Fruit fly (Drosophila melanogaster) whole organism, embryonic: Measurements from ENCODE around the gene APP-BP1.

Experiments used
- CG10366 ChIP-seq: fragments of 200-800 bp; sonication (Bioruptor generic); IDR thresholded peaks from 2 replicates; pipeline ENCODE4 v1.3.6; 2022; ENCODE audit warnings: missing biosample characterization, missing genetic modification characterization
- CG10565 ChIP-seq: fragments of 200-800 bp; sonication (Bioruptor generic); optimal IDR thresholded peaks from 3 replicates; lab custom pipeline; 2016; ENCODE audit warnings: missing biosample characterization, mild to moderate bottlenecking, missing genetic modification characterization
- CG15073 ChIP-seq: fragments of 200-800 bp; sonication (Bioruptor generic); optimal IDR thresholded peaks from 2 replicates; lab custom pipeline; 2016; ENCODE audit warnings: missing biosample characterization, missing genetic modification characterization
- CG15479 ChIP-seq: fragments of 200-800 bp; sonication (Bioruptor generic); optimal IDR thresholded peaks from 3 replicates; lab custom pipeline; 2019; ENCODE audit warnings: missing biosample characterization, mild to moderate bottlenecking, missing genetic modification characterization, moderate library complexity
- CG15514 ChIP-seq: fragments of 200-800 bp; sonication (Bioruptor generic); optimal IDR thresholded peaks from 3 replicates; lab custom pipeline; 2017; ENCODE audit warnings: missing biosample characterization, missing genetic modification characterization, mild to moderate bottlenecking, moderate library complexity, missing genetic modification reagents
- CG1647 ChIP-seq: fragments of 200-800 bp; sonication (Bioruptor generic); optimal IDR thresholded peaks from 3 replicates; lab custom pipeline; 2016; ENCODE audit warnings: missing biosample characterization, missing genetic modification characterization
- CG16815 ChIP-seq: fragments of 200-800 bp; sonication (Bioruptor generic); optimal IDR thresholded peaks from 3 replicates; lab custom pipeline; 2017; ENCODE audit warnings: missing biosample characterization, mild to moderate bottlenecking, missing genetic modification characterization
- CG1832 ChIP-seq: fragments of 200-800 bp; sonication (Bioruptor generic); optimal IDR thresholded peaks from 2 replicates; lab custom pipeline; 2017; ENCODE audit warnings: missing biosample characterization, mild to moderate bottlenecking, missing genetic modification characterization, inconsistent platforms
- CG18476 ChIP-seq: fragments of 200-800 bp; sonication (Bioruptor generic); optimal IDR thresholded peaks from 2 replicates; lab custom pipeline; 2016; ENCODE audit warnings: missing biosample characterization, mild to moderate bottlenecking, missing genetic modification characterization
- CG18619 ChIP-seq: fragments of 200-800 bp; sonication (Bioruptor generic); optimal IDR thresholded peaks from 3 replicates; lab custom pipeline; 2017; ENCODE audit warnings: missing biosample characterization, mild to moderate bottlenecking, missing genetic modification characterization
- CG2199 ChIP-seq: fragments of 200-800 bp; sonication (Bioruptor generic); IDR thresholded peaks from 3 replicates; pipeline ENCODE4 v1.3.6; 2022; ENCODE audit warnings: missing biosample characterization, missing genetic modification characterization
- CG4404 ChIP-seq: fragments of 200-800 bp; sonication (Bioruptor generic); IDR thresholded peaks from 2 replicates; pipeline ENCODE4 v1.3.6; 2022; ENCODE audit warnings: missing biosample characterization, missing genetic modification characterization
- CG4854 ChIP-seq: fragments of 200-800 bp; sonication (Bioruptor generic); optimal IDR thresholded peaks from 2 replicates; lab custom pipeline; 2016; ENCODE audit warnings: missing biosample characterization, missing genetic modification characterization, inconsistent platforms
- CG5180 ChIP-seq: fragments of 200-800 bp; sonication (Bioruptor generic); optimal IDR thresholded peaks from 3 replicates; lab custom pipeline; 2017; ENCODE audit warnings: missing biosample characterization, missing genetic modification characterization, mild to moderate bottlenecking, moderate library complexity, missing genetic modification reagents
- CG6654 ChIP-seq: fragments of 200-800 bp; sonication (Bioruptor generic); optimal IDR thresholded peaks from 2 replicates; lab custom pipeline; 2017; ENCODE audit warnings: missing biosample characterization, mild to moderate bottlenecking, missing genetic modification characterization
- CG6854 ChIP-seq: fragments of 200-800 bp; sonication (Bioruptor generic); optimal IDR thresholded peaks from 3 replicates; lab custom pipeline; 2017; ENCODE audit warnings: missing biosample characterization, mild to moderate bottlenecking, missing genetic modification characterization
- Camta ChIP-seq: fragments of 200-800 bp; sonication (Bioruptor generic); optimal IDR thresholded peaks from 2 replicates; lab custom pipeline; 2016; ENCODE audit warnings: missing biosample characterization, missing genetic modification characterization
- CoRest ChIP-seq: fragments of 200-800 bp; sonication (Bioruptor generic); optimal IDR thresholded peaks from 3 replicates; lab custom pipeline; 2018; ENCODE audit warnings: missing biosample characterization, mild to moderate bottlenecking, missing genetic modification characterization, moderate library complexity
- Dad ChIP-seq: fragments of 200-800 bp; sonication (Bioruptor generic); optimal IDR thresholded peaks from 3 replicates; lab custom pipeline; 2016; ENCODE audit warnings: missing biosample characterization, missing genetic modification characterization
- Dip2 ChIP-seq: fragments of 200-800 bp; sonication (Bioruptor generic); IDR thresholded peaks from 2 replicates; pipeline ENCODE4 v1.3.6; 2022; ENCODE audit warnings: missing biosample characterization, missing genetic modification characterization
- GATAe ChIP-seq: fragments of 200-800 bp; sonication (Bioruptor generic); conservative IDR thresholded peaks from 2 replicates; pipeline ENCODE4 v1.3.6; 2022; ENCODE audit warnings: missing biosample characterization, missing genetic modification characterization
- Gug ChIP-seq: fragments of 200-800 bp; sonication (Bioruptor generic); IDR thresholded peaks from 4 replicates; pipeline ENCODE4 v1.3.6; 2022; ENCODE audit warnings: missing biosample characterization, missing genetic modification characterization
- Jarid2 ChIP-seq: fragments of 200-800 bp; sonication (Bioruptor generic); optimal IDR thresholded peaks from 3 replicates; lab custom pipeline; 2017; ENCODE audit warnings: mild to moderate bottlenecking, missing biosample characterization, missing genetic modification reagents, missing genetic modification characterization
- Lhr ChIP-seq: fragments of 200-800 bp; sonication (Bioruptor generic); optimal IDR thresholded peaks from 3 replicates; lab custom pipeline; 2017; ENCODE audit warnings: mild to moderate bottlenecking, missing biosample characterization, missing genetic modification reagents, missing genetic modification characterization
- Lim3 ChIP-seq: fragments of 200-800 bp; sonication (Bioruptor generic); IDR thresholded peaks from 2 replicates; pipeline ENCODE4 v1.3.6; 2022; ENCODE audit warnings: missing biosample characterization, missing genetic modification characterization
- Mes4 ChIP-seq: fragments of 200-800 bp; sonication (Bioruptor generic); optimal IDR thresholded peaks from 2 replicates; lab custom pipeline; 2016; ENCODE audit warnings: missing biosample characterization, missing genetic modification characterization
- Oli ChIP-seq: fragments of 200-800 bp; sonication (Bioruptor generic); optimal IDR thresholded peaks from 2 replicates; lab custom pipeline; 2018; ENCODE audit warnings: missing biosample characterization, mild to moderate bottlenecking, missing genetic modification characterization, moderate library complexity
- Poxn ChIP-seq: fragments of 200-800 bp; sonication (Bioruptor generic); IDR thresholded peaks from 2 replicates; pipeline ENCODE4 v1.3.6; 2022; ENCODE audit warnings: missing biosample characterization, missing genetic modification characterization
- Rx ChIP-seq: fragments of 200-800 bp; sonication (Bioruptor generic); IDR thresholded peaks from 2 replicates; pipeline ENCODE4 v1.3.6; 2022; ENCODE audit warnings: missing biosample characterization, missing genetic modification characterization
- Side ChIP-seq: fragments of 200-800 bp; sonication (Bioruptor generic); optimal IDR thresholded peaks from 2 replicates; lab custom pipeline; 2016; ENCODE audit warnings: missing biosample characterization, missing genetic modification characterization
- Sin3A ChIP-seq: fragments of >200 bp; optimal IDR thresholded peaks from 2 replicates; lab custom pipeline; 2018
- Sry-β ChIP-seq: fragments of 200-800 bp; sonication (Bioruptor generic); optimal IDR thresholded peaks from 2 replicates; lab custom pipeline; 2018; ENCODE audit warnings: missing biosample characterization, mild to moderate bottlenecking, missing genetic modification characterization, moderate library complexity
- Tbp ChIP-seq: fragments of >200 bp; optimal IDR thresholded peaks from 2 replicates; lab custom pipeline; 2018; ENCODE audit warnings: missing biosample characterization, missing genetic modification characterization
- Xrp1 ChIP-seq: fragments of 200-800 bp; sonication (Bioruptor generic); IDR thresholded peaks from 2 replicates; pipeline ENCODE4 v1.3.6; 2022; ENCODE audit warnings: missing biosample characterization, missing genetic modification characterization
- ap ChIP-seq: fragments of 200-800 bp; sonication (Bioruptor generic); IDR thresholded peaks from 2 replicates; pipeline ENCODE4 v1.3.6; 2022; ENCODE audit warnings: missing biosample characterization, missing genetic modification characterization
- ash1 ChIP-seq: fragments of 200-800 bp; sonication (Bioruptor generic); optimal IDR thresholded peaks from 2 replicates; lab custom pipeline; 2018; ENCODE audit warnings: missing biosample characterization, mild to moderate bottlenecking, missing genetic modification characterization
- az2 ChIP-seq: fragments of 200-800 bp; sonication (Bioruptor generic); optimal IDR thresholded peaks from 3 replicates; lab custom pipeline; 2016; ENCODE audit warnings: missing biosample characterization, missing genetic modification characterization
- cas ChIP-seq: fragments of 200-800 bp; sonication (Bioruptor generic); IDR thresholded peaks from 2 replicates; pipeline ENCODE4 v1.3.6; 2022; ENCODE audit warnings: missing biosample characterization, missing genetic modification characterization
- chif ChIP-seq, 2 experiments: fragments of 200-800 bp; sonication (Bioruptor generic); optimal IDR thresholded peaks; 3 replicates each; lab custom pipeline; 2016; ENCODE audit warnings: missing biosample characterization in 2 of 2, missing genetic modification characterization in 2 of 2
- ci ChIP-seq: fragments of 200-800 bp; sonication (Bioruptor generic); IDR thresholded peaks from 3 replicates; pipeline ENCODE4 v1.3.6; 2022; ENCODE audit warnings: missing biosample characterization, missing genetic modification characterization
- dmrt99B ChIP-seq: fragments of 200-800 bp; sonication (Bioruptor generic); optimal IDR thresholded peaks from 2 replicates; lab custom pipeline; 2018; ENCODE audit warnings: missing biosample characterization, mild to moderate bottlenecking, missing genetic modification characterization, moderate library complexity
- exex ChIP-seq: fragments of 200-800 bp; sonication (Bioruptor generic); optimal IDR thresholded peaks from 4 replicates; lab custom pipeline; 2018; ENCODE audit warnings: missing biosample characterization, mild to moderate bottlenecking, missing genetic modification characterization, moderate library complexity
- grau ChIP-seq: fragments of 200-800 bp; optimal IDR thresholded peaks from 3 replicates; lab custom pipeline; 2019; ENCODE audit warnings: missing biosample characterization, mild to moderate bottlenecking, missing genetic modification characterization, moderate library complexity
- gro ChIP-seq: fragments of 200-800 bp; sonication (Bioruptor generic); optimal IDR thresholded peaks from 2 replicates; lab custom pipeline; 2016; ENCODE audit warnings: missing biosample characterization, missing genetic modification characterization
- lbe ChIP-seq: fragments of 200-800 bp; sonication (Bioruptor generic); optimal IDR thresholded peaks from 2 replicates; lab custom pipeline; 2016; ENCODE audit warnings: missing biosample characterization, mild to moderate bottlenecking, missing genetic modification characterization
- lola ChIP-seq, 3 experiments: fragments of >200 bp in 2 of 3; fragments of 200-800 bp in 1 of 3; sonication (Bioruptor generic) in 1 of 3; optimal IDR thresholded peaks; 2 replicates each; lab custom pipeline; 2017 to 2019; ENCODE audit warnings: missing biosample characterization in 3 of 3, missing genetic modification characterization in 3 of 3, mild to moderate bottlenecking in 1 of 3, moderate library complexity in 1 of 3
- mirr ChIP-seq: fragments of 200-800 bp; sonication (Bioruptor generic); optimal IDR thresholded peaks from 3 replicates; lab custom pipeline; 2018; ENCODE audit warnings: missing biosample characterization, mild to moderate bottlenecking, missing genetic modification characterization
- otp ChIP-seq: fragments of 200-800 bp; sonication (Bioruptor generic); IDR thresholded peaks from 3 replicates; pipeline ENCODE4, ENCODE4 v1.3.6; 2022; ENCODE audit warnings: missing biosample characterization, missing genetic modification characterization
- row ChIP-seq: fragments of 200-800 bp; sonication (Bioruptor generic); IDR thresholded peaks from 3 replicates; pipeline ENCODE4 v1.3.6; 2022; ENCODE audit warnings: missing biosample characterization, missing genetic modification characterization
- tna ChIP-seq: fragments of 200-800 bp; sonication (Bioruptor generic); IDR thresholded peaks from 2 replicates; pipeline ENCODE4 v1.3.6; 2022; ENCODE audit warnings: missing biosample characterization, missing genetic modification characterization; ENCODE audit not compliant: partially characterized antibody
- z ChIP-seq: fragments of 200-800 bp; sonication (Bioruptor generic); IDR thresholded peaks from 3 replicates; pipeline ENCODE4 v1.3.6; 2022; ENCODE audit warnings: missing biosample characterization, missing genetic modification characterization

APP-BP1 gene

DNA sequence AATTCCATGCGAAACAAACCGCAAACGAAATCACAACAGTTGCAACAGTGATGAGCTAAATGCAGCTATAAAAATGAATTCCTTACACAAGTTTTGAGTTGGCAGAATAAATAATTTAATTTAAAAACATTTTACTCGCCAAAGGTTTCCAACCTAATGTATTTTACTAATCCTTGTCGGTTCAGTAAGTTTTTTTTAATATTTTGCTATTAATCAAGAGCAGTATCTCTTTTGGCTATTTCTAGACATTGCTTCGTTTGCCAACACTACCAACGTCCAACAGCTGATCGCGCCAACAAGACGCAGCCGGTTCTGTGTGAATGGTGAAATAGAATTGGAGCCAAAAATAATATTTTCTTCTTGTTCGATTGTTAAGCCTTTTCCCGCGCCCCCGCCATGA lies 33.5 kb upstream of the APP-BP1 start, which contains the start of the genes CG32075, CG45101 and SuUR (continued):
- TF ChIP-seq mirr (GFP tag; lab: Kevin White, UChicago) (peak; percentile 5), lola (GFP tag; optimal IDR thresholded peaks at IDR 0.05; lab: Kevin White, UChicago) (peak in 1 of 3 experiments; percentile 86), CoRest (tag; lab: Kevin White, UChicago) (peak; percentile 89), Sry-β (GFP tag; lab: Kevin White, UChicago) (peak; percentile 96), tna (GFP tag; lab: Robert Waterston, UW) (no peak), Camta (GFP tag; lab: Kevin White, UChicago) (peak; percentile 89), Jarid2 (peak; percentile 12), Poxn (GFP tag; lab: Robert Waterston, UW) (peak; percentile 34; the same call in 1 of the 2 replicates), CG10366 (GFP tag; lab: Robert Waterston, UW) (peak; percentile 89), CG6854 (GFP tag; lab: Kevin White, UChicago) (peak; percentile 45), ci (GFP tag; lab: Robert Waterston, UW) (peak; percentile 87; the same call in 2 of the 3 replicates), z (GFP tag; lab: Robert Waterston, UW) (no peak), otp (GFP tag; lab: Robert Waterston, UW) (peak; percentile 78; the same call in 2 of the 3 replicates), CG4854 (peak; percentile 84), CG1832 (GFP tag; lab: Kevin White, UChicago) (no peak), Oli (tag; lab: Kevin White, UChicago) (peak; percentile 82), Mes4 (GFP tag; lab: Kevin White, UChicago) (peak; percentile 75), Xrp1 (GFP tag; lab: Robert Waterston, UW) (peak; percentile 83), exex (tag; lab: Kevin White, UChicago) (peak; percentile 51), CG15479 (GFP tag; lab: Kevin White, UChicago) (no peak), grau (tag; lab: Kevin White, UChicago) (peak; percentile 88), Dip2 (no peak), GATAe (GFP tag; lab: Robert Waterston, UW) (peak; percentile 61; the same call in 1 of the 2 replicates), Tbp (GFP tag; lab: Kevin White, UChicago) (no peak), CG4404 (GFP tag; lab: Robert Waterston, UW) (peak; percentile 77), Side (GFP tag; lab: Kevin White, UChicago) (peak; percentile 86), CG2199 (peak; percentile 56; the same call in 1 of the 3 replicates), CG6654 (GFP tag; lab: Kevin White, UChicago) (no peak), CG18476 (peak; percentile 82), ap (GFP tag; lab: Robert Waterston, UW) (peak; percentile 83), Sin3A (lab: Kevin White, UChicago) (peak; percentile 75), Gug (peak; percentile 84), CG15514 (GFP tag; lab: Kevin White, UChicago) (peak; percentile 78), gro (GFP tag; lab: Kevin White, UChicago) (peak; percentile 77), ash1 (GFP tag; lab: Kevin White, UChicago) (no peak), Lhr (peak; percentile 51), dmrt99B (peak; percentile 69), CG10565 (GFP tag; lab: Kevin White, UChicago) (no peak), chif (GFP tag; optimal IDR thresholded peaks at IDR 0.05; lab: Kevin White, UChicago) (peak; percentile 89 to 94), CG18619 (GFP tag; lab: Kevin White, UChicago) (peak; percentile 78), row (GFP tag; lab: Robert Waterston, UW) (peak; percentile 94), CG15073 (peak; percentile 57), cas (peak; percentile 62), Lim3 (no peak), lbe (peak; percentile 73), Rx (GFP tag; lab: Robert Waterston, UW) (peak; percentile 77), CG1647 (GFP tag; lab: Kevin White, UChicago) (peak; percentile 76), Dad (GFP tag; lab: Kevin White, UChicago) (peak; percentile 88), CG5180 (GFP tag; lab: Kevin White, UChicago) (peak; percentile 59), CG16815 (GFP tag; lab: Kevin White, UChicago) (peak; percentile 80), az2 (GFP tag; lab: Kevin White, UChicago) (peak; percentile 87)
